Worm (Caenorhabditis elegans): ENCODE results near the gene F48A11.4.
A peak's percentile ranks its signal among the peaks of the same experiment; 100 is the strongest.

The F48A11.4 gene

DNA sequence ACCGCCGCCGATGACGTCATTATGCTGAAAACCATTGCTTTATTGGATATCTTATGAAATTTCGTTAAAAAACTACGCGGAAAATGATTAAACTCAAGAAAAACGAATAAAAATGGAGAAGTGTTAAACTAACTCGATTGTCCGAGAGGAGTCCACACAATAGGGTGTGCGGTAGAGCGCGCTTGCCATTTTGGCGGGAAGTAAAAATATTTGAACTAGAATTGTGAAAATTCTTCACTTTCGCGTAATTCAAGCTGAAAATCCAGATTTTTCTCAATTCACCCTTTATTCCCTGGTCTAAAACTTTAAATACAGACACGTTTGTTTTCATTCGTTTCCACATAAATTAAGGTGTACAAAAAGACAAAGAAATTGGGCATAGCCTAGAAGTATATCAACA lies at the start of gene F48A11.4 (continued):
- no peak for TF ChIP-seq ceh-82 (tag; optimal IDR thresholded peaks at IDR 0.05)
- peak; percentile 74 for TF ChIP-seq zip-2 (tag; optimal IDR thresholded peaks at IDR 0.05)
- TF ChIP-seq nhr-41 (GFP tag; IDR thresholded peaks at IDR 0.05) = peak; percentile 57
- TF ChIP-seq nhr-6 (tag; optimal IDR thresholded peaks at IDR 0.05) = peak; percentile 91
- TF ChIP-seq mep-1 (tag; optimal IDR thresholded peaks at IDR 0.05) = peak; percentile 93
- TF ChIP-seq zag-1 (tag; optimal IDR thresholded peaks at IDR 0.05) = no peak
- TF ChIP-seq nhr-42 (GFP tag; IDR thresholded peaks at IDR 0.05) = peak; percentile 90
- TF ChIP-seq lin-38 (GFP tag; IDR thresholded peaks at IDR 0.05) = peak; percentile 100
- peak; percentile 72 for TF ChIP-seq tra-1 (GFP tag; IDR thresholded peaks at IDR 0.05)
- peak; percentile 18 for TF ChIP-seq ceh-32 (tag; optimal IDR thresholded peaks at IDR 0.05; ENCODE audit: poor library complexity)
- TF ChIP-seq lin-1 (GFP tag; IDR thresholded peaks at IDR 0.05) = peak; percentile 70
- TF ChIP-seq nhr-10 (tag; optimal IDR thresholded peaks at IDR 0.05) = no peak
- peak; percentile 93 for TF ChIP-seq Y75B8A.6 (GFP tag; IDR thresholded peaks at IDR 0.05)
- peak; percentile 100 for TF ChIP-seq dpl-1 (GFP tag; optimal IDR thresholded peaks at IDR 0.05)
- TF ChIP-seq ztf-11 (tag; optimal IDR thresholded peaks at IDR 0.05) = no peak
- peak; percentile 99 for TF ChIP-seq aha-1 (tag)
- TF ChIP-seq mdl-1 (tag; optimal IDR thresholded peaks at IDR 0.05) = no peak
- no peak for TF ChIP-seq lim-7 (GFP tag; IDR thresholded peaks at IDR 0.05)
- TF ChIP-seq ceh-28 (tag; optimal IDR thresholded peaks at IDR 0.05) = no peak
- peak; percentile 84 for TF ChIP-seq nhr-77 (tag; optimal IDR thresholded peaks at IDR 0.05)
- peak; percentile 91 for TF ChIP-seq hmg-1.1 (GFP tag; IDR thresholded peaks at IDR 0.05)
- no peak for TF ChIP-seq ces-1 (GFP tag; optimal IDR thresholded peaks at IDR 0.05)
- peak; percentile 94 for TF ChIP-seq zfp-3 (GFP tag; conservative IDR thresholded peaks at IDR 0.05)
- TF ChIP-seq snpc-4 (tag; optimal IDR thresholded peaks at IDR 0.05) = no peak
- TF ChIP-seq zip-11 (GFP tag; IDR thresholded peaks at IDR 0.05) = 0 out of 2 replicates have a peak, but pooled peaks have one; percentile 40
- peak; percentile 79 for TF ChIP-seq ceh-20 (GFP tag; IDR thresholded peaks at IDR 0.05)
- peak; percentile 92 for TF ChIP-seq lin-29 (GFP tag; IDR thresholded peaks at IDR 0.05)
- TF ChIP-seq nhr-111 (GFP tag; optimal IDR thresholded peaks at IDR 0.05) = peak; percentile 47
- TF ChIP-seq tag-97 (GFP tag; IDR thresholded peaks at IDR 0.05) = no peak
- TF ChIP-seq cey-2 (tag; optimal IDR thresholded peaks at IDR 0.05; ENCODE audit: borderline replicate concordance, insufficient read depth) = no peak
- TF ChIP-seq gei-8 (GFP tag; optimal IDR thresholded peaks at IDR 0.05) = peak; percentile 26
- TF ChIP-seq lir-3 (tag; optimal IDR thresholded peaks at IDR 0.05) = peak; percentile 8
- TF ChIP-seq duxl-1 (tag; optimal IDR thresholded peaks at IDR 0.05; ENCODE audit: poor library complexity) = peak; percentile 95
- peak; percentile 39 for TF ChIP-seq unc-130 (GFP tag; optimal IDR thresholded peaks at IDR 0.05)
- TF ChIP-seq nhr-11 (tag; optimal IDR thresholded peaks at IDR 0.05) = peak; percentile 89
- peak; percentile 95 for TF ChIP-seq dve-1 (tag; optimal IDR thresholded peaks at IDR 0.05; ENCODE audit: insufficient read depth)
- TF ChIP-seq lin-13 (GFP tag; optimal IDR thresholded peaks at IDR 0.05) = peak; percentile 89
- TF ChIP-seq T20F7.1 (GFP tag; optimal IDR thresholded peaks at IDR 0.05) = no peak
- no peak for TF ChIP-seq lin-39 (tag; optimal IDR thresholded peaks at IDR 0.05)
- TF ChIP-seq Y48G9A.11 (GFP tag; IDR thresholded peaks at IDR 0.05) = peak; percentile 83
- TF ChIP-seq unc-62 (GFP tag; optimal IDR thresholded peaks at IDR 0.05 in 1 of 2) = peak in 1 of 2 experiments; percentile 74
- TF ChIP-seq unc-62 (tag; optimal IDR thresholded peaks at IDR 0.05) = no peak
- no peak for TF ChIP-seq daf-19 (GFP tag; conservative IDR thresholded peaks at IDR 0.05)
- peak; percentile 72 for TF ChIP-seq vab-7 (GFP tag; IDR thresholded peaks at IDR 0.05)
- TF ChIP-seq nhr-237 (tag; optimal IDR thresholded peaks at IDR 0.05) = no peak
- TF ChIP-seq R02D3.7 (tag; optimal IDR thresholded peaks at IDR 0.05) = no peak
- no peak for TF ChIP-seq skn-1 (tag; optimal IDR thresholded peaks at IDR 0.05)
- peak; percentile 82 for TF ChIP-seq ZK337.2 (GFP tag; IDR thresholded peaks at IDR 0.05)
- peak; percentile 86 for TF ChIP-seq egl-43 (GFP tag; IDR thresholded peaks at IDR 0.05)
- TF ChIP-seq jun-1 (tag; optimal IDR thresholded peaks at IDR 0.05) = peak; percentile 83
- no peak for TF ChIP-seq daf-8 (GFP tag; IDR thresholded peaks at IDR 0.05)
- TF ChIP-seq lin-15B (tag; optimal IDR thresholded peaks at IDR 0.05) = peak; percentile 64
- peak; percentile 95 for TF ChIP-seq T26A8.4 (GFP tag; IDR thresholded peaks at IDR 0.05)

All from whole organism, L4 larva.